Worm (Caenorhabditis elegans) whole organism, young adult: ENCODE measurements around the gene pnc-1.
A peak's percentile ranks its signal among the peaks of the same experiment; 100 is the strongest.

Experiments used
- B0035.1 ChIP-seq: sonication (generic microtip); optimal IDR thresholded peaks from 2 replicates; lab custom pipeline; 2016; ENCODE audit warnings: missing genetic modification characterization, mild to moderate bottlenecking, missing compliant biosample characterization, missing genotype, missing genetic modification reagents
- B0336.3 ChIP-seq: fragments of 200-800 bp; sonication (Bioruptor generic); IDR thresholded peaks from 2 replicates; pipeline ENCODE4 v1.3.6; 2022; ENCODE audit warnings: missing genetic modification characterization, missing compliant biosample characterization
- C06A6.2 ChIP-seq: fragments of 200-800 bp; sonication (Bioruptor generic); conservative IDR thresholded peaks from 2 replicates; pipeline ENCODE4 v1.3.6; 2022; ENCODE audit warnings: missing genetic modification characterization, missing compliant biosample characterization
- C17E4.6 ChIP-seq: fragments of 200-800 bp; sonication (Bioruptor generic); IDR thresholded peaks from 2 replicates; pipeline ENCODE4 v1.3.6; 2022; ENCODE audit warnings: missing genetic modification reagents, missing genetic modification characterization, missing compliant biosample characterization
- T26A5.8 ChIP-seq: sonication (generic microtip); optimal IDR thresholded peaks from 2 replicates; lab custom pipeline; 2016; ENCODE audit warnings: missing genetic modification characterization, missing compliant biosample characterization
- Y53F4B.3 ChIP-seq: fragments of 200-800 bp; sonication (Bioruptor generic); IDR thresholded peaks from 2 replicates; pipeline ENCODE4 v1.3.6; 2022; ENCODE audit warnings: missing genetic modification reagents, missing genetic modification characterization, missing compliant biosample characterization
- Y53G8AR.9 ChIP-seq: fragments of 200-800 bp; sonication (Bioruptor generic); conservative IDR thresholded peaks from 2 replicates; pipeline ENCODE4 v1.3.6; 2022; ENCODE audit warnings: missing genetic modification reagents, missing genetic modification characterization, missing compliant biosample characterization
- Y67H2A.10 ChIP-seq: fragments of 200-800 bp; sonication (Bioruptor generic); conservative IDR thresholded peaks from 2 replicates; pipeline ENCODE4 v1.3.6; 2022; ENCODE audit warnings: missing genetic modification reagents, missing genetic modification characterization, missing compliant biosample characterization
- Y79H2A.3 ChIP-seq: fragments of 200-800 bp; sonication (Bioruptor generic); conservative IDR thresholded peaks from 2 replicates; pipeline ENCODE4 v1.3.6; 2022; ENCODE audit warnings: missing genetic modification reagents, missing genetic modification characterization, missing compliant biosample characterization
- Y95B8A.8 ChIP-seq: fragments of 200-800 bp; sonication (Bioruptor generic); IDR thresholded peaks from 2 replicates; pipeline ENCODE4 v1.3.6; 2022; ENCODE audit warnings: missing genetic modification reagents, missing genetic modification characterization, missing compliant biosample characterization
- akir-1 ChIP-seq: fragments of 200-800 bp; sonication (Bioruptor generic); optimal IDR thresholded peaks from 2 replicates; lab custom pipeline; 2018; ENCODE audit warnings: mild to moderate bottlenecking, missing genetic modification characterization, moderate library complexity, missing compliant biosample characterization
- aptf-2 ChIP-seq: fragments of 200-800 bp; sonication (Bioruptor generic); conservative IDR thresholded peaks from 2 replicates; pipeline ENCODE4 v1.3.6; 2022; ENCODE audit warnings: missing genetic modification reagents, missing genetic modification characterization, missing compliant biosample characterization
- aptf-3 ChIP-seq: fragments of 200-800 bp; sonication (Bioruptor generic); IDR thresholded peaks from 2 replicates; pipeline ENCODE4 v1.3.6; 2022; ENCODE audit warnings: missing genetic modification characterization, missing compliant biosample characterization
- athp-1 ChIP-seq: sonication (generic microtip); optimal IDR thresholded peaks from 2 replicates; lab custom pipeline; 2017; ENCODE audit warnings: mild to moderate bottlenecking, missing genetic modification characterization, missing compliant biosample characterization
- bed-1 ChIP-seq: fragments of 200-800 bp; sonication (Bioruptor generic); IDR thresholded peaks from 2 replicates; pipeline ENCODE4 v1.3.6; 2022; ENCODE audit warnings: missing genetic modification reagents, missing genetic modification characterization, missing compliant biosample characterization
- bed-2 ChIP-seq: fragments of 200-800 bp; sonication (Bioruptor generic); IDR thresholded peaks from 2 replicates; pipeline ENCODE4 v1.3.6; 2022; ENCODE audit warnings: missing genetic modification reagents, missing genetic modification characterization, missing compliant biosample characterization
- cebp-1 ChIP-seq, 2 experiments: fragments of 200-800 bp in 1 of 2; sonication (Bioruptor generic) in 1 of 2; sonication (generic microtip) in 1 of 2; IDR thresholded peaks in 1 of 2; optimal IDR thresholded peaks in 1 of 2; 2 replicates each; pipeline versions ENCODE4 v1.3.6 to Lab custom; 2017 to 2022; ENCODE audit warnings: missing compliant biosample characterization in 2 of 2, missing genetic modification characterization in 2 of 2, mild to moderate bottlenecking in 1 of 2, missing genetic modification reagents in 1 of 2, moderate library complexity in 1 of 2
- ceh-27 ChIP-seq: fragments of 200-800 bp; sonication (Bioruptor generic); optimal IDR thresholded peaks from 2 replicates; lab custom pipeline; 2018; ENCODE audit warnings: mild to moderate bottlenecking, missing genetic modification characterization, moderate library complexity, missing compliant biosample characterization
- ceh-79 ChIP-seq: sonication (generic microtip); optimal IDR thresholded peaks from 2 replicates; lab custom pipeline; 2017; ENCODE audit warnings: mild to moderate bottlenecking, missing genetic modification characterization, missing compliant biosample characterization
- dpff-1 ChIP-seq: sonication (generic microtip); optimal IDR thresholded peaks from 2 replicates; lab custom pipeline; 2017; ENCODE audit warnings: mild to moderate bottlenecking, missing genetic modification characterization, missing compliant biosample characterization
- egl-18 ChIP-seq: fragments of 200-800 bp; sonication (Bioruptor generic); IDR thresholded peaks from 2 replicates; pipeline ENCODE4 v1.3.6; 2022; ENCODE audit warnings: missing genetic modification reagents, missing genetic modification characterization, missing compliant biosample characterization
- egl-44 ChIP-seq: fragments of 200-800 bp; sonication (Bioruptor generic); IDR thresholded peaks from 2 replicates; pipeline ENCODE4 v1.3.6; 2022; ENCODE audit warnings: missing genetic modification reagents, missing genetic modification characterization, missing compliant biosample characterization
- ekl-4 ChIP-seq: fragments of 200-800 bp; sonication (Bioruptor generic); IDR thresholded peaks from 2 replicates; pipeline ENCODE4 v1.3.6; 2022; ENCODE audit warnings: missing genetic modification reagents, missing genetic modification characterization, missing compliant biosample characterization
- him-1 ChIP-seq: sonication (generic microtip); optimal IDR thresholded peaks from 2 replicates; lab custom pipeline; 2016; ENCODE audit warnings: missing genotype, missing genetic modification reagents, missing genetic modification characterization, missing compliant biosample characterization
- hlh-12 ChIP-seq: sonication (generic microtip); optimal IDR thresholded peaks from 2 replicates; lab custom pipeline; 2016; ENCODE audit warnings: missing genetic modification characterization, missing compliant biosample characterization
- hmg-20 ChIP-seq: fragments of 200-800 bp; sonication (Bioruptor generic); IDR thresholded peaks from 2 replicates; pipeline ENCODE4 v1.3.6; 2022; ENCODE audit warnings: missing genetic modification reagents, missing genetic modification characterization, missing compliant biosample characterization
- lag-1 ChIP-seq: fragments of 200-800 bp; sonication (Bioruptor generic); IDR thresholded peaks from 2 replicates; pipeline ENCODE4 v1.3.6; 2022; ENCODE audit warnings: missing genetic modification reagents, missing genetic modification characterization, missing compliant biosample characterization
- let-526 ChIP-seq: fragments of 200-800 bp; sonication (Bioruptor generic); IDR thresholded peaks from 2 replicates; pipeline ENCODE4 v1.3.6; 2022; ENCODE audit warnings: missing genetic modification reagents, missing genetic modification characterization, missing compliant biosample characterization
- lin-54 ChIP-seq: fragments of 200-800 bp; sonication (Bioruptor generic); optimal IDR thresholded peaks from 2 replicates; lab custom pipeline; 2018; ENCODE audit warnings: mild to moderate bottlenecking, missing genetic modification characterization, missing compliant biosample characterization
- lsl-1 ChIP-seq: fragments of 200-800 bp; sonication (Bioruptor generic); optimal IDR thresholded peaks from 2 replicates; lab custom pipeline; 2018; ENCODE audit warnings: mild to moderate bottlenecking, missing genetic modification characterization, moderate library complexity, missing compliant biosample characterization
- madf-8 ChIP-seq: fragments of 200-800 bp; sonication (Bioruptor generic); conservative IDR thresholded peaks from 2 replicates; pipeline ENCODE4 v1.3.6; 2022; ENCODE audit warnings: missing genetic modification reagents, missing genetic modification characterization, missing compliant biosample characterization
- mcd-1 ChIP-seq: fragments of 200-800 bp; sonication (Bioruptor generic); IDR thresholded peaks from 2 replicates; pipeline ENCODE4 v1.3.6; 2022; ENCODE audit warnings: missing genetic modification reagents, missing genetic modification characterization, missing compliant biosample characterization
- nfya-2 ChIP-seq: fragments of 200-800 bp; sonication (Bioruptor generic); IDR thresholded peaks from 2 replicates; pipeline ENCODE4 v1.3.6; 2022; ENCODE audit warnings: missing genetic modification reagents, missing genetic modification characterization, missing compliant biosample characterization
- nfyb-1 ChIP-seq: fragments of 200-800 bp; sonication (Bioruptor generic); IDR thresholded peaks from 2 replicates; pipeline ENCODE4 v1.3.6; 2022; ENCODE audit warnings: missing genetic modification reagents, missing genetic modification characterization, missing compliant biosample characterization
- nhr-120 ChIP-seq: fragments of 200-800 bp; sonication (Bioruptor generic); IDR thresholded peaks from 2 replicates; pipeline ENCODE4 v1.3.6; 2022; ENCODE audit warnings: missing genetic modification characterization, missing compliant biosample characterization
- nhr-80 ChIP-seq: sonication (generic microtip); optimal IDR thresholded peaks from 2 replicates; lab custom pipeline; 2016; ENCODE audit warnings: missing genetic modification characterization, missing compliant biosample characterization
- nhr-90 ChIP-seq: sonication (generic microtip); optimal IDR thresholded peaks from 2 replicates; lab custom pipeline; 2016; ENCODE audit warnings: missing genotype, mild to moderate bottlenecking, missing genetic modification characterization, missing compliant biosample characterization
- pha-4 ChIP-seq: fragments of 150-350 bp; sonication (generic microtip); optimal IDR thresholded peaks from 2 replicates; lab custom pipeline; 2014; ENCODE audit warnings: missing biosample characterization, missing genetic modification reagents, missing genetic modification characterization
- rec-8 ChIP-seq, 2 experiments: sonication (generic microtip); optimal IDR thresholded peaks; 2 replicates each; lab custom pipeline; 2016; ENCODE audit warnings: mild to moderate bottlenecking in 2 of 2, missing genetic modification characterization in 2 of 2, missing genetic modification reagents in 2 of 2, missing genotype in 2 of 2, missing biosample characterization in 1 of 2, missing compliant biosample characterization in 1 of 2, moderate library complexity in 1 of 2
- repo-1 ChIP-seq: sonication (generic microtip); optimal IDR thresholded peaks from 2 replicates; lab custom pipeline; 2017; ENCODE audit warnings: mild to moderate bottlenecking, missing genetic modification characterization, missing compliant biosample characterization
- sptf-2 ChIP-seq: fragments of 200-800 bp; sonication (Bioruptor generic); optimal IDR thresholded peaks from 2 replicates; lab custom pipeline; 2018; ENCODE audit warnings: mild to moderate bottlenecking, missing genetic modification characterization, missing compliant biosample characterization
- tbx-9 ChIP-seq: sonication (generic microtip); optimal IDR thresholded peaks from 2 replicates; lab custom pipeline; 2016; ENCODE audit warnings: borderline replicate concordance, missing genetic modification characterization, inconsistent platforms, missing compliant biosample characterization
- tlf-1 ChIP-seq: fragments of 200-800 bp; sonication (Bioruptor generic); optimal IDR thresholded peaks from 2 replicates; lab custom pipeline; 2018; ENCODE audit warnings: mild to moderate bottlenecking, missing genetic modification characterization, missing compliant biosample characterization
- unc-130 ChIP-seq: sonication (generic microtip); optimal IDR thresholded peaks from 2 replicates; lab custom pipeline; 2016; ENCODE audit warnings: missing genetic modification reagents, missing genetic modification characterization, missing compliant biosample characterization
- zfh-2 ChIP-seq: fragments of 200-800 bp; sonication (Bioruptor generic); conservative IDR thresholded peaks from 2 replicates; pipeline ENCODE4 v1.3.6; 2022; ENCODE audit warnings: missing genetic modification reagents, missing genetic modification characterization, missing compliant biosample characterization
- ztf-18 ChIP-seq: sonication (generic microtip); optimal IDR thresholded peaks from 2 replicates; lab custom pipeline; 2016; ENCODE audit warnings: missing genotype, mild to moderate bottlenecking, missing genetic modification characterization, missing compliant biosample characterization
- ztf-28 ChIP-seq: fragments of 200-800 bp; sonication (Bioruptor generic); IDR thresholded peaks from 2 replicates; pipeline ENCODE4 v1.3.6; 2022; ENCODE audit warnings: missing genetic modification reagents, missing genetic modification characterization, missing compliant biosample characterization

pnc-1 gene

DNA sequence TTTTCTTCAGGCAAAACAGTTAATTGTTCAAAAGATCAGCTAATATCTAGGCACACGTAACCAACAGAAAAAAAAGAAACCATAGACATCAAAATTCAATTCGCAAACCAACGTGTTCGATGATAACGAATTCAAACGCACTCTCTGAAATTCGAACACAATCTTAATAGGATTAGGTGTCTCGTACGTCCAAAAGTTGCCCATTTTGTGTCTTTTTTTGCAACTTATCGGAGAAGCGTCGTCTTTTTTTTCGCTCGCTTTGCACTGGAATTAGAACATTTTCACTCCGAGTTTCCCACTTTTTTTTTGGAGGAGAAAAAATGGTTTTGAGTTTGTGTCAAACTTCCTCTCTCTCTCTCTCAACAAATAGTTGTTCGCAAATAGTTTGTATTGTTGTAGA is 4.8 kb downstream of the pnc-1 start:
- TF ChIP-seq nhr-80 (tag; lab: Kevin White, UChicago) (peak; percentile 73), madf-8 (GFP tag; lab: Robert Waterston, UW) (no peak), egl-18 (GFP tag; lab: Robert Waterston, UW) (no peak)

DNA sequence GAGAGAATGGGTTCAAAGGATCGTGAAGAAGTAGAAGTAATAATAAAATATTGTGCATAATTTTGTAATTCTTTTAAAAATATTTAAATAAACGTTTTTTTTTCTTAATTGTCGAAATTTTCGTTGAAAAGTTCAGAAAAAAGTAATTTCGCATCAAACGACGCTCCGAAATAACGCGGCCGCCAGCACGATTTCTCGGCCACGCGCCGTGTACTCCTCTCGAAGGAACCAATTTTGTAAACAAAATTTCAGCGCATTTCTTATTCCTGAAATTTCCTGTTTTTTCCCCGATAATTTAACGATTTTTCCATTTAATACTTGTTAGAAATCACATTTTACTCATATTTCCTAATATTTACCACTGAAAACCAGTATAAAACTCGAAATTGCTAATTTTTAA is 7.8 kb downstream of the pnc-1 start, which contains the start of gene Y38C1AA.12:
Y38C1AA.12 (plus strand) TSS at position 211 of the 400 bp plus-strand sequence.
- no peak for TF ChIP-seq nfyb-1
- TF ChIP-seq T26A5.8, result no peak
- no peak for TF ChIP-seq tbx-9 (tag; lab: Kevin White, UChicago)
- TF ChIP-seq dpff-1, result no peak
- TF ChIP-seq C17E4.6 (GFP tag; lab: Robert Waterston, UW), result no peak
- peak; percentile 46; the same call in 1 of the 2 replicates for TF ChIP-seq Y53G8AR.9 (GFP tag; lab: Robert Waterston, UW)
- TF ChIP-seq mcd-1 (GFP tag; lab: Robert Waterston, UW), result peak; percentile 78
- peak; percentile 62 for TF ChIP-seq cebp-1 (GFP tag; IDR thresholded peaks at IDR 0.05; lab: Robert Waterston, UW)
- peak; percentile 70 for TF ChIP-seq cebp-1 (tag; optimal IDR thresholded peaks at IDR 0.05; lab: Kevin White, UChicago)
- TF ChIP-seq zfh-2 (GFP tag; lab: Robert Waterston, UW), result no peak
- TF ChIP-seq repo-1 (tag; lab: Kevin White, UChicago), result no peak
- no peak for TF ChIP-seq Y95B8A.8 (GFP tag; lab: Robert Waterston, UW)
- TF ChIP-seq C06A6.2 (GFP tag; lab: Robert Waterston, UW), result no peak
- peak; percentile 65 for TF ChIP-seq lin-54
- no peak for TF ChIP-seq lag-1
- TF ChIP-seq let-526 (GFP tag; lab: Robert Waterston, UW), result 0 out of 2 replicates have a peak, but pooled peaks have one; percentile 30
- no peak for TF ChIP-seq sptf-2 (GFP tag; lab: Kevin White, UChicago)
- peak; percentile 47 for TF ChIP-seq lsl-1 (GFP tag; lab: Kevin White, UChicago)
- no peak for TF ChIP-seq ceh-79 (tag; lab: Kevin White, UChicago)
- TF ChIP-seq ztf-18 (tag; lab: Kevin White, UChicago), result peak; percentile 26
- TF ChIP-seq nhr-120 (GFP tag; lab: Robert Waterston, UW), result no peak
- TF ChIP-seq aptf-2, result peak; percentile 61; the same call in 1 of the 2 replicates
- peak; percentile 48 for TF ChIP-seq tlf-1 (GFP tag; lab: Kevin White, UChicago)
- peak; percentile 63; the same call in 1 of the 2 replicates for TF ChIP-seq ztf-28 (GFP tag; lab: Robert Waterston, UW)
- TF ChIP-seq nfya-2 (GFP tag; lab: Robert Waterston, UW), result no peak
- TF ChIP-seq bed-2, result 0 out of 2 replicates have a peak, but pooled peaks have one; percentile 75
- no peak for TF ChIP-seq bed-1 (GFP tag; lab: Robert Waterston, UW)
- TF ChIP-seq hmg-20, result peak; percentile 63; the same call in 1 of the 2 replicates
- TF ChIP-seq pha-4 (tag; lab: Kevin White, UChicago), result no peak
- TF ChIP-seq akir-1 (GFP tag; lab: Kevin White, UChicago), result no peak
- peak; percentile 77 for TF ChIP-seq athp-1 (tag; lab: Kevin White, UChicago)
- peak; percentile 17 to 38 for TF ChIP-seq rec-8 (tag; optimal IDR thresholded peaks at IDR 0.05; lab: Kevin White, UChicago)
- TF ChIP-seq hlh-12, result peak; percentile 23
- 0 out of 2 replicates have a peak, but pooled peaks have one; percentile 44 for TF ChIP-seq B0336.3 (GFP tag; lab: Robert Waterston, UW)
- peak; percentile 89 for TF ChIP-seq unc-130
- TF ChIP-seq nhr-90, result no peak
- peak; percentile 23; the same call in 1 of the 2 replicates for TF ChIP-seq ekl-4 (GFP tag; lab: Robert Waterston, UW)
- TF ChIP-seq Y79H2A.3, result peak; percentile 54; the same call in 1 of the 2 replicates
- no peak for TF ChIP-seq aptf-3 (GFP tag; lab: Robert Waterston, UW)
- peak; percentile 84 for TF ChIP-seq him-1 (tag; lab: Kevin White, UChicago)
- TF ChIP-seq ceh-27 (GFP tag; lab: Kevin White, UChicago), result peak; percentile 88
- no peak for TF ChIP-seq B0035.1 (tag; lab: Kevin White, UChicago)
- peak; percentile 66; the same call in 1 of the 2 replicates for TF ChIP-seq Y67H2A.10 (GFP tag; lab: Robert Waterston, UW)
- no peak for TF ChIP-seq egl-44
- TF ChIP-seq Y53F4B.3 (GFP tag; lab: Robert Waterston, UW), result no peak
